Worm (Caenorhabditis elegans) whole organism, midembryonic: ENCODE measurements around the gene gck-3.

Source experiments
- T22C8.4 ChIP-seq: fragments of 200-800 bp; sonication (Bioruptor generic); IDR thresholded peaks from 2 replicates; pipeline ENCODE4 v1.3.6; 2022; ENCODE audit warnings: missing genetic modification characterization, missing compliant biosample characterization
- cog-1 ChIP-seq: sonication (generic microtip); optimal IDR thresholded peaks from 2 replicates; lab custom pipeline; 2016; ENCODE audit warnings: missing genetic modification characterization, missing compliant biosample characterization
- klf-2 ChIP-seq: fragments of 200-800 bp; sonication (Bioruptor generic); conservative IDR thresholded peaks from 2 replicates; pipeline ENCODE4 v1.3.6; 2022; ENCODE audit warnings: missing genetic modification reagents, missing genetic modification characterization, missing compliant biosample characterization
- med-1 ChIP-seq: sonication (generic microtip); optimal IDR thresholded peaks from 2 replicates; lab custom pipeline; 2017; ENCODE audit warnings: missing genetic modification characterization, mild to moderate bottlenecking, missing compliant biosample characterization, antibody characterized with exemption, missing genetic modification reagents; ENCODE audit not compliant: insufficient read depth
- tab-1 ChIP-seq: fragments of 200-800 bp; sonication (Bioruptor generic); IDR thresholded peaks from 2 replicates; pipeline ENCODE4 v1.3.6; 2022; ENCODE audit warnings: missing genetic modification characterization, missing compliant biosample characterization
- ztf-23 ChIP-seq: fragments of 200-800 bp; sonication (Bioruptor generic); IDR thresholded peaks from 2 replicates; pipeline ENCODE4 v1.3.6; 2022; ENCODE audit warnings: missing genetic modification reagents, missing genetic modification characterization, missing compliant biosample characterization
- ztf-29 ChIP-seq: fragments of 200-800 bp; sonication (Bioruptor generic); IDR thresholded peaks from 2 replicates; pipeline ENCODE4 v1.3.6; 2022; ENCODE audit warnings: missing genetic modification reagents, missing genetic modification characterization, missing compliant biosample characterization

- no peak for TF ChIP-seq tab-1
- TF ChIP-seq med-1 (GFP tag; lab: Kevin White, UChicago): no peak
- no peak for TF ChIP-seq ztf-29 (GFP tag; lab: Robert Waterston, UW)
- TF ChIP-seq cog-1 (tag; lab: Kevin White, UChicago): no peak
- TF ChIP-seq klf-2 (GFP tag; lab: Robert Waterston, UW): no peak
- no peak for TF ChIP-seq ztf-23
- TF ChIP-seq T22C8.4 (GFP tag; lab: Robert Waterston, UW): no peak
Observed at ce11 chrV:17928128-17928527, 38.5 kb downstream of the gck-3 start.
